Fruit fly (Drosophila melanogaster): ENCODE measurements around the gene Papss.

Papss gene

DNA sequence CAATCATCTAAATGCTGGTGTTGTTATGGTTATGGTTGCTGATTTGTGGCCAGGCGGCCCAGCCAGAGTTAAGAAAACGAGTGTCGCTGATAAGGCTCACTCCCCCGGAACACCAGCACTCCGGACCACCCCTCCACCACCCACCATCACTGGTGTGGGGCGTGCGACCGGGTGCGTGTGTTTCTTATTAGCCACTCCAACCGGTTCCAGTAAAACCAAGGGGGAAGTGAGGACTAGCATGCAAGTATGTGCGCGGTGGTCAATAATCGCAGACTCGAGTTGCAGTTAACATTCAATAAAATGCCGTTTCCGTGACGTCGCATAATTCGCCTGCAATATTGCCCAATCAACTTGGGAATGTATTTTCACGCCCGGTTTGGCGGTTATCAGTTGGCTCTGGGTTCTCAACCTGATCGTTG, 27.4 kb downstream of the Papss start:
- TF ChIP-seq vri (GFP tag; optimal IDR thresholded peaks at IDR 0.05) (peak; percentile 79), Smox (GFP tag; optimal IDR thresholded peaks at IDR 0.05) (no peak), dsx (GFP tag; optimal IDR thresholded peaks at IDR 0.05; ENCODE audit: poor library complexity, severe bottlenecking) (no peak), CG6163 (GFP tag; IDR thresholded peaks at IDR 0.05) (0 out of 3 replicates have a peak, but pooled peaks have one; percentile 39), CG15336 (GFP tag; IDR thresholded peaks at IDR 0.05) (no peak), Hr39 (GFP tag; optimal IDR thresholded peaks at IDR 0.05) (no peak), fkh (GFP tag; optimal IDR thresholded peaks at IDR 0.05) (no peak), CG6808 (GFP tag; optimal IDR thresholded peaks at IDR 0.05) (no peak), svp (GFP tag) (peak; percentile 95), net (GFP tag; optimal IDR thresholded peaks at IDR 0.05) (no peak), Eip78C (GFP tag) (no peak)

DNA sequence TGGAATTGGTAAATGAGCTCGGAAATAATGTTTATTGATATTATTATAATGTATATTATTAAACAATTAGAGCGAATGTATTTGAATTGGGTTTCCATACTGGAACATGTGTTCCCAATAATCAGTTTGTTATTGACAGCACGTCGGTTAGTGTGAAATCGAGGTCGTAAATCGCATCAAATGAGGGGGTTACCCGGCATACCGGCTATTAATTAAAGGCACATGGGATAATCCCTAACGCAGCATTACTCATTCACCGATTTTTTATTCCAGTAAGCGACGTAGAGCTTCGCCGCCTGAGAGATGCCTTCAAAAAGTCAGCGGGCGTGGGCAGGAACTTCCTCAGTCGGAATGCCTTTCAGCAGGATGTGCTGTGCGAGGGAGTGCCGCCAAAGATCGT, 28.4 kb downstream of the Papss start:
- no peak for TF ChIP-seq CG11294 (GFP tag; IDR thresholded peaks at IDR 0.05)
- no peak for TF ChIP-seq OdsH (GFP tag; optimal IDR thresholded peaks at IDR 0.05)
- TF ChIP-seq salr (GFP tag; optimal IDR thresholded peaks at IDR 0.05): no peak
- no peak for TF ChIP-seq CG8319 (GFP tag; optimal IDR thresholded peaks at IDR 0.05)
- TF ChIP-seq dsx (GFP tag; optimal IDR thresholded peaks at IDR 0.05; ENCODE audit: poor library complexity, severe bottlenecking): no peak
- TF ChIP-seq ss (GFP tag; optimal IDR thresholded peaks at IDR 0.05): no peak
- TF ChIP-seq cyc (GFP tag; optimal IDR thresholded peaks at IDR 0.05): no peak
- TF ChIP-seq CG8119 (GFP tag; IDR thresholded peaks at IDR 0.05): no peak
- TF ChIP-seq fkh (GFP tag; optimal IDR thresholded peaks at IDR 0.05): no peak
- no peak for TF ChIP-seq CG6808 (GFP tag; optimal IDR thresholded peaks at IDR 0.05)
- no peak for TF ChIP-seq CG6792 (GFP tag; optimal IDR thresholded peaks at IDR 0.05)
- no peak for TF ChIP-seq eg (GFP tag; IDR thresholded peaks at IDR 0.05)

DNA sequence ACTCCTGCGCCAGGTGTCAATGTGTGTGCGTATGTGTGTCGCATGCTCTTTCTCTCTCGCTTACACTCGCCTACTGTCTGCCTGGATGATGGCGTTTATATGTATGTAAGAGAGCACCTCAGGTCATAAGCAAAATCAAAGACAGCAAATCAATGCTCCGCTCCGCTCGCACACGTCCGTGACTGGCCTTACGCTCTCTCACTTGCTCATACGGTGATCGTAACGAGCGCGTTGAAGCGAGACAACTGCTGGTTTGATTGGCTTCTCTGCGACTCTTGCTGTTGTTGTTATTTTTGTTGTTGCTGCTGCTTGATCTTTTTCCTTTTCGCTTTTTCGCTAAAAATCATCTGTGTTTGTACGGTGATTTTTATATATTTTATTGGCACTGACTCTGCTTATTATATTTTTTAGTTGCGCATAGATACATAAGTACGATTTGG, 50.5 kb downstream of the Papss start:
- TF ChIP-seq CG6854 (GFP tag; optimal IDR thresholded peaks at IDR 0.05) (peak; percentile 22), CG10669 (GFP tag; optimal IDR thresholded peaks at IDR 0.05) (no peak), Sox14 (GFP tag; optimal IDR thresholded peaks at IDR 0.05) (peak; percentile 38), vri (GFP tag; optimal IDR thresholded peaks at IDR 0.05) (peak; percentile 72), fd59A (GFP tag; optimal IDR thresholded peaks at IDR 0.05) (no peak), fkh (GFP tag; optimal IDR thresholded peaks at IDR 0.05) (peak; percentile 69), CG6163 (GFP tag; IDR thresholded peaks at IDR 0.05) (peak; percentile 72), Lpt (GFP tag; optimal IDR thresholded peaks at IDR 0.05) (peak; percentile 33), Eip78C (GFP tag) (peak; percentile 61), CG15336 (GFP tag; IDR thresholded peaks at IDR 0.05) (peak; percentile 26; the same call in 1 of the 2 replicates), salr (GFP tag; optimal IDR thresholded peaks at IDR 0.05) (no peak), CG34406 (GFP tag; optimal IDR thresholded peaks at IDR 0.05) (no peak), Gug (GFP tag; IDR thresholded peaks at IDR 0.05) (no peak), dsx (GFP tag; optimal IDR thresholded peaks at IDR 0.05; ENCODE audit: poor library complexity, severe bottlenecking) (peak; percentile 60), spab (GFP tag; optimal IDR thresholded peaks at IDR 0.05) (no peak), svp (GFP tag) (peak; percentile 99), eg (GFP tag; IDR thresholded peaks at IDR 0.05) (0 out of 3 replicates have a peak, but pooled peaks have one; percentile 42), CG1621 (tag; optimal IDR thresholded peaks at IDR 0.05) (peak; percentile 69), Ets96B (tag; optimal IDR thresholded peaks at IDR 0.05) (peak; percentile 17), ss (GFP tag; optimal IDR thresholded peaks at IDR 0.05) (peak in 1 of 2 experiments; percentile 60), CG3032 (tag; optimal IDR thresholded peaks at IDR 0.05) (peak; percentile 4), Blimp-1 (GFP tag; optimal IDR thresholded peaks at IDR 0.05) (peak; percentile 40)

DNA sequence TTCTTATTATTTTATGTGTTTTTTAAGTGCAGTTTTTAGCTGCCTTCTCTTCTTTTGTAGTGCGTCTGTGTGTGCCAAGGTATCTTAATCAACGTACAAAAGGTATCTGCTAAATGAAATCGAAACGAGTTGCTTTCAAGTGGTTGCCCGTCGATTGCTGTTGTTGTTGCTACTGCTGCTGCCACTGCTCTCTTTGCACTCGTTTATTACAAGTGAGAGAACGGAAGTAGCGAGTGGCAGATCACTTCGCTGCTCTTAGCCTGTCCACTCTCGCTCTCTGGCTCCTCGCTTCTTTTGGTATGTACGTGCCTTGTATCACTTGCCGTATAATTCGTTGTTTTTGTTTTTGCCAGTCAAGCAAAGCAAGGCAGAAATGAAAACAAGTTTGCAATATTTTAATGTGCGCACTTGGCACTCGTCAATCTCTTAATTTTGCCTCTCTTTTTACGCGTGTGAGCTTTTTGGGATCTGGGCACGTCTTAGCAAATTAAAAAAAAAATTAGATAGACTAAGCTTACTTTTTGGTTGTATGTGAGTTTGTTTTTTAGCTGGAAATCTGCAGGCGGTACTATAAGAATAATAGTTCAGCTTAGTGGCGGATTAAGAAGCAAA, 51.3 kb downstream of the Papss start:
- peak; percentile 3 for TF ChIP-seq dsx (GFP tag; optimal IDR thresholded peaks at IDR 0.05; ENCODE audit: poor library complexity, severe bottlenecking)
- TF ChIP-seq CG6276 (GFP tag; optimal IDR thresholded peaks at IDR 0.05): no peak
- peak; percentile 70 for TF ChIP-seq Blimp-1 (GFP tag; optimal IDR thresholded peaks at IDR 0.05)

All from whole organism, prepupa.